Worm (Caenorhabditis elegans) whole organism, L3 larva: ENCODE measurements around the gene F46B3.23.

Experiments used
- ama-1 ChIP-seq: fragments of 150-350 bp; optimal IDR thresholded peaks from 2 replicates; lab custom pipeline; 2018
- mdl-1 ChIP-seq: fragments of 150-350 bp; optimal IDR thresholded peaks from 2 replicates; lab custom pipeline; 2014; ENCODE audit warnings: missing biosample characterization, missing genetic modification characterization
- nhr-11 ChIP-seq: fragments of 150-350 bp; optimal IDR thresholded peaks from 2 replicates; lab custom pipeline; 2014; ENCODE audit warnings: missing biosample characterization, missing genetic modification characterization
- nhr-25 ChIP-seq: sonication (generic microtip); optimal IDR thresholded peaks from 2 replicates; lab custom pipeline; 2017; ENCODE audit warnings: missing biosample characterization, missing genetic modification characterization
- ztf-11 ChIP-seq: fragments of 150-350 bp; optimal IDR thresholded peaks from 2 replicates; lab custom pipeline; 2014; ENCODE audit warnings: missing biosample characterization, missing genetic modification characterization

- TF ChIP-seq nhr-11: no peak
- no peak for TF ChIP-seq nhr-25 (tag; lab: Kevin White, UChicago)
- no peak for TF ChIP-seq mdl-1 (tag; lab: Kevin White, UChicago)
- TF ChIP-seq ztf-11: no peak
- no peak for TF ChIP-seq ama-1 (lab: Kevin White, UChicago)
Observed at ce11 chrV:20579534-20579933, 27.0 kb downstream of the F46B3.23 start, which contains the start of gene F26F2.8.
